Fruit fly (Drosophila melanogaster) whole organism, embryonic: ENCODE results near the gene dnc.

Experiments
- Abd-B ChIP-seq: fragments of 200-800 bp; sonication (Bioruptor generic); optimal IDR thresholded peaks from 2 replicates; lab custom pipeline; 2018; ENCODE audit warnings: missing biosample characterization, mild to moderate bottlenecking, missing genetic modification characterization, moderate library complexity
- Ada2b ChIP-seq: fragments of 200-800 bp; sonication (Bioruptor generic); IDR thresholded peaks from 2 replicates; pipeline ENCODE4 v1.3.6; 2022; ENCODE audit warnings: missing biosample characterization, missing genetic modification characterization
- B-H1 ChIP-seq: fragments of 200-800 bp; sonication (Bioruptor generic); IDR thresholded peaks from 3 replicates; pipeline ENCODE4 v1.3.6; 2022; ENCODE audit warnings: missing biosample characterization, missing genetic modification characterization
- CG11085 ChIP-seq: fragments of 200-800 bp; sonication (Bioruptor generic); IDR thresholded peaks from 2 replicates; pipeline ENCODE4 v1.3.6; 2022; ENCODE audit warnings: missing biosample characterization, missing genetic modification characterization
- CG11696 ChIP-seq: fragments of 200-800 bp; sonication (Bioruptor generic); IDR thresholded peaks from 2 replicates; pipeline ENCODE4 v1.3.6; 2022; ENCODE audit warnings: missing biosample characterization, missing genetic modification characterization
- CG17612 ChIP-seq: fragments of 200-800 bp; sonication (Bioruptor generic); IDR thresholded peaks from 2 replicates; pipeline ENCODE4 v1.3.6; 2022; ENCODE audit warnings: missing biosample characterization, missing genetic modification characterization
- CG1792 ChIP-seq: fragments of 200-800 bp; sonication (Bioruptor generic); optimal IDR thresholded peaks from 2 replicates; lab custom pipeline; 2016; ENCODE audit warnings: missing biosample characterization, missing genetic modification characterization
- CG18011 ChIP-seq: fragments of 200-800 bp; sonication (Bioruptor generic); optimal IDR thresholded peaks from 2 replicates; lab custom pipeline; 2017; ENCODE audit warnings: missing biosample characterization, missing genetic modification characterization, mild to moderate bottlenecking, moderate library complexity, missing genotype
- CG2875 ChIP-seq: fragments of 200-800 bp; sonication (Bioruptor generic); optimal IDR thresholded peaks from 2 replicates; lab custom pipeline; 2017; ENCODE audit warnings: missing biosample characterization, mild to moderate bottlenecking, missing genetic modification characterization, missing genetic modification reagents
- CG31365 ChIP-seq: fragments of 200-800 bp; sonication (Bioruptor generic); optimal IDR thresholded peaks from 2 replicates; lab custom pipeline; 2018; ENCODE audit warnings: missing biosample characterization, mild to moderate bottlenecking, missing genetic modification characterization
- CG32767 ChIP-seq: fragments of 200-800 bp; sonication (Bioruptor generic); IDR thresholded peaks from 2 replicates; pipeline ENCODE4 v1.3.6; 2022; ENCODE audit warnings: missing biosample characterization, missing genetic modification characterization
- CG3847 ChIP-seq: fragments of 200-800 bp; sonication (Bioruptor generic); IDR thresholded peaks from 2 replicates; pipeline ENCODE4 v1.3.6; 2022; ENCODE audit warnings: missing biosample characterization, missing genetic modification characterization
- CG43689 ChIP-seq: fragments of 200-800 bp; sonication (Bioruptor generic); IDR thresholded peaks from 2 replicates; pipeline ENCODE4 v1.3.6; 2022; ENCODE audit warnings: missing biosample characterization, missing genetic modification characterization
- CG4854 ChIP-seq: fragments of 200-800 bp; sonication (Bioruptor generic); optimal IDR thresholded peaks from 2 replicates; lab custom pipeline; 2016; ENCODE audit warnings: missing biosample characterization, missing genetic modification characterization, inconsistent platforms
- CG6765 ChIP-seq: fragments of 200-800 bp; sonication (Bioruptor generic); optimal IDR thresholded peaks from 3 replicates; lab custom pipeline; 2017; ENCODE audit warnings: missing biosample characterization, mild to moderate bottlenecking, missing genetic modification characterization
- CG7372 ChIP-seq: fragments of 200-800 bp; sonication (Bioruptor generic); IDR thresholded peaks from 2 replicates; pipeline ENCODE4 v1.3.6; 2022; ENCODE audit warnings: missing biosample characterization, missing genetic modification characterization
- CG9797 ChIP-seq: fragments of 200-800 bp; sonication (Bioruptor generic); optimal IDR thresholded peaks from 3 replicates; lab custom pipeline; 2018; ENCODE audit warnings: missing biosample characterization, mild to moderate bottlenecking, missing genetic modification characterization
- Chrac-16 ChIP-seq: fragments of 200-800 bp; sonication (Bioruptor generic); optimal IDR thresholded peaks from 3 replicates; lab custom pipeline; 2016; ENCODE audit warnings: missing biosample characterization, missing genetic modification characterization
- CrebB ChIP-seq: fragments of 200-800 bp; sonication (Bioruptor generic); optimal IDR thresholded peaks from 3 replicates; lab custom pipeline; 2018; ENCODE audit warnings: missing biosample characterization, mild to moderate bottlenecking, missing genetic modification characterization
- Dp ChIP-seq: fragments of 200-800 bp; sonication (Bioruptor generic); optimal IDR thresholded peaks from 2 replicates; lab custom pipeline; 2018; ENCODE audit warnings: missing biosample characterization, mild to moderate bottlenecking, missing genetic modification characterization, moderate library complexity
- E2f2 ChIP-seq: fragments of 200-800 bp; sonication (Bioruptor generic); IDR thresholded peaks from 2 replicates; pipeline ENCODE4 v1.3.6; 2022; ENCODE audit warnings: missing biosample characterization, missing genetic modification characterization
- ERR ChIP-seq: fragments of 200-800 bp; sonication (Bioruptor generic); optimal IDR thresholded peaks from 2 replicates; lab custom pipeline; 2016; ENCODE audit warnings: missing biosample characterization, missing genetic modification characterization
- Gug ChIP-seq: fragments of 200-800 bp; sonication (Bioruptor generic); IDR thresholded peaks from 4 replicates; pipeline ENCODE4 v1.3.6; 2022; ENCODE audit warnings: missing biosample characterization, missing genetic modification characterization
- HLH4C ChIP-seq: fragments of 200-800 bp; sonication (Bioruptor generic); IDR thresholded peaks from 3 replicates; pipeline ENCODE4 v1.3.6; 2022; ENCODE audit warnings: missing biosample characterization, missing genetic modification characterization; ENCODE audit not compliant: partially characterized antibody
- Hey ChIP-seq: fragments of 200-800 bp; sonication (Bioruptor generic); optimal IDR thresholded peaks from 3 replicates; lab custom pipeline; 2018; ENCODE audit warnings: missing biosample characterization, mild to moderate bottlenecking, missing genetic modification characterization
- Mes4 ChIP-seq: fragments of 200-800 bp; sonication (Bioruptor generic); optimal IDR thresholded peaks from 2 replicates; lab custom pipeline; 2016; ENCODE audit warnings: missing biosample characterization, missing genetic modification characterization
- NK7.1 ChIP-seq: fragments of 200-800 bp; sonication (Bioruptor generic); optimal IDR thresholded peaks from 3 replicates; lab custom pipeline; 2016; ENCODE audit warnings: missing biosample characterization, missing genetic modification characterization
- Rfx ChIP-seq: fragments of 200-800 bp; sonication (Bioruptor generic); IDR thresholded peaks from 2 replicates; pipeline ENCODE4 v1.3.6; 2022; ENCODE audit warnings: missing biosample characterization, missing genetic modification characterization
- Rx ChIP-seq: fragments of 200-800 bp; sonication (Bioruptor generic); IDR thresholded peaks from 2 replicates; pipeline ENCODE4 v1.3.6; 2022; ENCODE audit warnings: missing biosample characterization, missing genetic modification characterization
- Sox102F ChIP-seq: fragments of 200-800 bp; sonication (Bioruptor generic); optimal IDR thresholded peaks from 2 replicates; lab custom pipeline; 2018; ENCODE audit warnings: missing biosample characterization, mild to moderate bottlenecking, missing genetic modification characterization, moderate library complexity
- Xbp1 ChIP-seq: fragments of 200-800 bp; sonication (Bioruptor generic); optimal IDR thresholded peaks from 3 replicates; lab custom pipeline; 2016; ENCODE audit warnings: missing biosample characterization, mild to moderate bottlenecking, missing genetic modification characterization
- ap ChIP-seq: fragments of 200-800 bp; sonication (Bioruptor generic); IDR thresholded peaks from 2 replicates; pipeline ENCODE4 v1.3.6; 2022; ENCODE audit warnings: missing biosample characterization, missing genetic modification characterization
- bbx ChIP-seq: fragments of 200-800 bp; sonication (Bioruptor generic); IDR thresholded peaks from 2 replicates; pipeline ENCODE4 v1.3.6; 2022; ENCODE audit warnings: missing biosample characterization, missing genetic modification characterization; ENCODE audit not compliant: partially characterized antibody
- bsh ChIP-seq, 2 experiments: fragments of 200-800 bp; sonication (Bioruptor generic); optimal IDR thresholded peaks; 2 replicates each; lab custom pipeline; 2017 to 2018; ENCODE audit warnings: mild to moderate bottlenecking in 2 of 2, missing biosample characterization in 2 of 2, missing genetic modification characterization in 2 of 2, moderate library complexity in 1 of 2
- esg ChIP-seq: fragments of 200-800 bp; sonication (Bioruptor generic); conservative IDR thresholded peaks from 2 replicates; pipeline ENCODE4 v1.3.6; 2022; ENCODE audit warnings: missing biosample characterization, missing genetic modification characterization
- fru ChIP-seq: fragments of >200 bp; optimal IDR thresholded peaks from 2 replicates; lab custom pipeline; 2017
- fu2 ChIP-seq: fragments of 200-800 bp; sonication (Bioruptor generic); optimal IDR thresholded peaks from 2 replicates; lab custom pipeline; 2016; ENCODE audit warnings: missing biosample characterization, missing genetic modification characterization
- ham ChIP-seq: fragments of 200-800 bp; sonication (Bioruptor generic); IDR thresholded peaks from 2 replicates; pipeline ENCODE4 v1.3.6; 2022; ENCODE audit warnings: missing biosample characterization, missing genetic modification characterization
- knrl ChIP-seq: fragments of 200-800 bp; sonication (Bioruptor generic); IDR thresholded peaks from 3 replicates; pipeline ENCODE4 v1.3.6; 2022; ENCODE audit warnings: missing biosample characterization, missing genetic modification characterization; ENCODE audit not compliant: partially characterized antibody
- luna ChIP-seq: fragments of 200-800 bp; sonication (Bioruptor generic); optimal IDR thresholded peaks from 2 replicates; lab custom pipeline; 2016; ENCODE audit warnings: missing biosample characterization, missing genetic modification characterization
- run ChIP-seq: fragments of 200-800 bp; sonication (Bioruptor generic); optimal IDR thresholded peaks from 3 replicates; lab custom pipeline; 2018; ENCODE audit warnings: missing biosample characterization, mild to moderate bottlenecking, missing genetic modification characterization
- schlank ChIP-seq: fragments of 200-800 bp; sonication (Bioruptor generic); optimal IDR thresholded peaks from 2 replicates; lab custom pipeline; 2018; ENCODE audit warnings: missing biosample characterization, mild to moderate bottlenecking, missing genetic modification characterization
- sens ChIP-seq: fragments of 200-800 bp; sonication (Bioruptor generic); peaks from one replicate; lab custom pipeline; 2016; ENCODE audit warnings: missing biosample characterization, missing genetic modification characterization
- sim ChIP-seq: fragments of 200-800 bp; sonication (Bioruptor generic); IDR thresholded peaks from 2 replicates; pipeline ENCODE4 v1.3.6; 2022; ENCODE audit warnings: missing biosample characterization, missing genetic modification characterization
- sna ChIP-seq: fragments of 200-800 bp; sonication (Bioruptor generic); IDR thresholded peaks from 2 replicates; pipeline ENCODE4 v1.3.6; 2022; ENCODE audit warnings: missing biosample characterization, missing genetic modification characterization; ENCODE audit not compliant: partially characterized antibody
- so ChIP-seq: fragments of 200-800 bp; sonication (Bioruptor generic); IDR thresholded peaks from 3 replicates; pipeline ENCODE4 v1.3.6; 2022; ENCODE audit warnings: missing biosample characterization, missing genetic modification characterization
- sug ChIP-seq: fragments of 200-800 bp; optimal IDR thresholded peaks from 2 replicates; lab custom pipeline; 2019; ENCODE audit warnings: missing biosample characterization, mild to moderate bottlenecking, missing genetic modification characterization, moderate library complexity
- tgo ChIP-seq: fragments of 200-800 bp; sonication (Bioruptor generic); IDR thresholded peaks from 3 replicates; pipeline ENCODE4 v1.3.6; 2022; ENCODE audit warnings: missing biosample characterization, missing genetic modification characterization
- tup ChIP-seq: fragments of 200-800 bp; sonication (Bioruptor generic); optimal IDR thresholded peaks from 2 replicates; lab custom pipeline; 2016; ENCODE audit warnings: missing biosample characterization, mild to moderate bottlenecking, missing genetic modification characterization, moderate library complexity
- z ChIP-seq: fragments of 200-800 bp; sonication (Bioruptor generic); IDR thresholded peaks from 3 replicates; pipeline ENCODE4 v1.3.6; 2022; ENCODE audit warnings: missing biosample characterization, missing genetic modification characterization
- zfh2 ChIP-seq: fragments of 200-800 bp; sonication (Bioruptor generic); optimal IDR thresholded peaks from 2 replicates; lab custom pipeline; 2016; ENCODE audit warnings: missing biosample characterization, missing genetic modification characterization

Gene dnc

dm6 chrX:3366884-3367669 is 190.8 kb downstream of the dnc start (continued):
- TF ChIP-seq CG1792 (GFP tag; lab: Kevin White, UChicago) (no peak), HLH4C (GFP tag; lab: Robert Waterston, UW) (no peak), E2f2 (peak; percentile 19; the same call in 1 of the 2 replicates), bbx (GFP tag; lab: Robert Waterston, UW) (no peak), Xbp1 (GFP tag; lab: Kevin White, UChicago) (peak; percentile 51), CG43689 (no peak), Abd-B (GFP tag; lab: Kevin White, UChicago) (no peak), so (GFP tag; lab: Robert Waterston, UW) (no peak), CrebB (tag; lab: Kevin White, UChicago) (no peak), sna (GFP tag; lab: Robert Waterston, UW) (no peak), z (GFP tag; lab: Robert Waterston, UW) (no peak), Ada2b (no peak), Dp (no peak), luna (GFP tag; lab: Kevin White, UChicago) (no peak), ham (GFP tag; lab: Robert Waterston, UW) (no peak), Hey (tag; lab: Kevin White, UChicago) (no peak), CG32767 (GFP tag; lab: Robert Waterston, UW) (no peak), CG2875 (GFP tag; lab: Kevin White, UChicago) (peak; percentile 34), esg (GFP tag; lab: Robert Waterston, UW) (no peak), schlank (no peak), CG31365 (no peak), Rx (GFP tag; lab: Robert Waterston, UW) (no peak), CG18011 (GFP tag; lab: Kevin White, UChicago) (no peak), CG11696 (no peak), fu2 (GFP tag; lab: Kevin White, UChicago) (no peak), sug (tag; lab: Kevin White, UChicago) (no peak), B-H1 (GFP tag; lab: Robert Waterston, UW) (no peak), CG4854 (GFP tag; lab: Kevin White, UChicago) (no peak), tgo (no peak), Chrac-16 (GFP tag; lab: Kevin White, UChicago) (peak; percentile 65), CG17612 (GFP tag; lab: Robert Waterston, UW) (no peak), CG11085 (GFP tag; lab: Robert Waterston, UW) (no peak), Sox102F (GFP tag; lab: Kevin White, UChicago) (no peak), tup (no peak), CG6765 (GFP tag; lab: Kevin White, UChicago) (no peak), run (tag; lab: Kevin White, UChicago) (no peak), Gug (GFP tag; lab: Robert Waterston, UW) (no peak; the same call in 3 of the 4 replicates), fru (lab: Kevin White, UChicago) (no peak), Mes4 (GFP tag; lab: Kevin White, UChicago) (peak; percentile 25), CG7372 (GFP tag; lab: Robert Waterston, UW) (no peak), sim (GFP tag; lab: Robert Waterston, UW) (no peak), knrl (GFP tag; lab: Robert Waterston, UW) (no peak), bsh (GFP tag; optimal IDR thresholded peaks at IDR 0.05; lab: Kevin White, UChicago) (peak in 1 of 2 experiments; percentile 65), zfh2 (GFP tag; lab: Kevin White, UChicago) (no peak), sens (peak; percentile 89), CG3847 (GFP tag; lab: Robert Waterston, UW) (no peak), ERR (GFP tag; lab: Kevin White, UChicago) (no peak), NK7.1 (GFP tag; lab: Kevin White, UChicago) (no peak), Rfx (no peak), ap (GFP tag; lab: Robert Waterston, UW) (no peak), CG9797 (GFP tag; lab: Kevin White, UChicago) (no peak)
